Fruit fly (Drosophila melanogaster): ENCODE measurements around the gene lectin-21Cb.
A peak's percentile ranks its signal among the peaks of the same experiment; 100 is the strongest.

DNA sequence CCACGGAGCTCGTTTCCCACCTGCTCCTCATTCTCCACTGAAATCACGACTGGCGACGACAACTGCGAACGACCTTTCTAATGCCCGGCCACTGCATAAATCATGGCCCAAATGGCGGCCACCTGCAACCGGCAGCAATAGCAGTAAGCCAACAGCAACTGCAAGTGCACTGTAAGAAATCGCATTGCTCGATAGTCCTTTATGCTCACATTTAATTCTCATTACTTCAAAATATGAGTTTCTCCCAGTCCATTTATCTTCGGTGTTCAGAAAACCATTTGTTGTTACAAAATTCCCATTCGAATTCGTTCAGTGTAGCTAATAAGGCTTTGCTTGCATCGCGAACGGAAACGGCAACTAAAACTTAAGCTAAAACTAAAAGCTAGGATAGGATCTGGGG, 16.9 kb downstream of the lectin-21Cb start:
- TF ChIP-seq CG9139 (GFP tag; optimal IDR thresholded peaks at IDR 0.05) (no peak), fd85E (GFP tag; optimal IDR thresholded peaks at IDR 0.05) (no peak), Eip75B (GFP tag; optimal IDR thresholded peaks at IDR 0.05) (no peak), acj6 (GFP tag; optimal IDR thresholded peaks at IDR 0.05) (no peak), CG15336 (GFP tag; IDR thresholded peaks at IDR 0.05) (peak; percentile 75), CG8319 (GFP tag; optimal IDR thresholded peaks at IDR 0.05) (no peak), Ets96B (tag; optimal IDR thresholded peaks at IDR 0.05) (no peak), CG16779 (tag; optimal IDR thresholded peaks at IDR 0.05) (no peak), Blimp-1 (GFP tag; optimal IDR thresholded peaks at IDR 0.05) (no peak), Sox102F (GFP tag; optimal IDR thresholded peaks at IDR 0.05) (no peak), topi (GFP tag; optimal IDR thresholded peaks at IDR 0.05) (no peak)

Measured in whole organism, prepupa.